Fruit fly (Drosophila melanogaster) whole organism, embryonic: Measurements from ENCODE around the gene mei-P26.
A peak's percentile ranks its signal among the peaks of the same experiment; 100 is the strongest.

Experiments used
- Antp ChIP-seq: fragments of 200-800 bp; sonication (Bioruptor generic); optimal IDR thresholded peaks from 3 replicates; lab custom pipeline; 2016; ENCODE audit warnings: missing biosample characterization, missing genetic modification characterization
- B-H2 ChIP-seq: fragments of 200-800 bp; sonication (Bioruptor generic); optimal IDR thresholded peaks from 2 replicates; lab custom pipeline; 2018; ENCODE audit warnings: missing biosample characterization, mild to moderate bottlenecking, missing genetic modification characterization
- CG10366 ChIP-seq: fragments of 200-800 bp; sonication (Bioruptor generic); IDR thresholded peaks from 2 replicates; pipeline ENCODE4 v1.3.6; 2022; ENCODE audit warnings: missing biosample characterization, missing genetic modification characterization
- CG10462 ChIP-seq: fragments of 200-800 bp; sonication (Bioruptor generic); optimal IDR thresholded peaks from 2 replicates; lab custom pipeline; 2016; ENCODE audit warnings: missing biosample characterization, missing genetic modification characterization
- CG10654 ChIP-seq: fragments of 200-800 bp; sonication (Bioruptor generic); optimal IDR thresholded peaks from 2 replicates; lab custom pipeline; 2016; ENCODE audit warnings: missing biosample characterization, missing genetic modification characterization
- CG10979 ChIP-seq: fragments of 200-800 bp; sonication (Bioruptor generic); optimal IDR thresholded peaks from 2 replicates; lab custom pipeline; 2018; ENCODE audit warnings: missing biosample characterization, mild to moderate bottlenecking, missing genetic modification characterization, moderate library complexity
- CG11093 ChIP-seq: fragments of 200-800 bp; sonication (Bioruptor generic); IDR thresholded peaks from 3 replicates; pipeline ENCODE4 v1.3.6; 2022; ENCODE audit warnings: missing biosample characterization, missing genetic modification characterization
- CG11560 ChIP-seq: fragments of 200-800 bp; sonication (Bioruptor generic); IDR thresholded peaks from 3 replicates; pipeline ENCODE4 v1.3.6; 2022; ENCODE audit warnings: missing biosample characterization, missing genetic modification characterization
- CG12071 ChIP-seq: fragments of 200-800 bp; sonication (Bioruptor generic); optimal IDR thresholded peaks from 3 replicates; lab custom pipeline; 2018; ENCODE audit warnings: missing biosample characterization, mild to moderate bottlenecking, missing genetic modification characterization
- CG12391 ChIP-seq: fragments of 200-800 bp; sonication (Bioruptor generic); optimal IDR thresholded peaks from 3 replicates; lab custom pipeline; 2018; ENCODE audit warnings: missing biosample characterization, mild to moderate bottlenecking, missing genetic modification characterization, moderate library complexity
- CG14667 ChIP-seq: fragments of 200-800 bp; sonication (Bioruptor generic); IDR thresholded peaks from 2 replicates; pipeline ENCODE4 v1.3.6; 2022; ENCODE audit warnings: missing biosample characterization, missing genetic modification characterization
- CG15514 ChIP-seq: fragments of 200-800 bp; sonication (Bioruptor generic); optimal IDR thresholded peaks from 3 replicates; lab custom pipeline; 2017; ENCODE audit warnings: missing biosample characterization, missing genetic modification characterization, mild to moderate bottlenecking, moderate library complexity, missing genetic modification reagents
- CG17361 ChIP-seq: fragments of 200-800 bp; sonication (Bioruptor generic); IDR thresholded peaks from 3 replicates; pipeline ENCODE4 v1.3.6; 2022; ENCODE audit warnings: missing biosample characterization, missing genetic modification characterization
- CG1832 ChIP-seq: fragments of 200-800 bp; sonication (Bioruptor generic); optimal IDR thresholded peaks from 2 replicates; lab custom pipeline; 2017; ENCODE audit warnings: missing biosample characterization, mild to moderate bottlenecking, missing genetic modification characterization, inconsistent platforms
- CG2712 ChIP-seq: fragments of 200-800 bp; optimal IDR thresholded peaks from 3 replicates; lab custom pipeline; 2019; ENCODE audit warnings: missing biosample characterization, mild to moderate bottlenecking, missing genetic modification characterization, moderate library complexity
- CG30431 ChIP-seq: fragments of 200-800 bp; sonication (Bioruptor generic); optimal IDR thresholded peaks from 2 replicates; lab custom pipeline; 2017; ENCODE audit warnings: missing biosample characterization, missing genetic modification characterization
- CG31441 ChIP-seq: fragments of 200-800 bp; sonication (Bioruptor generic); IDR thresholded peaks from 2 replicates; pipeline ENCODE4 v1.3.6; 2022; ENCODE audit warnings: missing biosample characterization, missing genetic modification characterization
- CG3407 ChIP-seq: fragments of 200-800 bp; sonication (Bioruptor generic); optimal IDR thresholded peaks from 2 replicates; lab custom pipeline; 2018; ENCODE audit warnings: missing biosample characterization, mild to moderate bottlenecking, missing genetic modification characterization
- CG34422 ChIP-seq: fragments of 200-800 bp; sonication (Bioruptor generic); IDR thresholded peaks from 3 replicates; pipeline ENCODE4 v1.3.6; 2022; ENCODE audit warnings: missing biosample characterization, missing genetic modification characterization
- CG6272 ChIP-seq: fragments of 200-800 bp; sonication (Bioruptor generic); IDR thresholded peaks from 2 replicates; pipeline ENCODE4 v1.3.6; 2022; ENCODE audit warnings: missing biosample characterization, missing genetic modification characterization
- CG6689 ChIP-seq: fragments of 200-800 bp; sonication (Bioruptor generic); IDR thresholded peaks from 2 replicates; pipeline ENCODE4 v1.3.6; 2022; ENCODE audit warnings: missing biosample characterization, missing genetic modification characterization
- CG6765 ChIP-seq: fragments of 200-800 bp; sonication (Bioruptor generic); optimal IDR thresholded peaks from 3 replicates; lab custom pipeline; 2017; ENCODE audit warnings: missing biosample characterization, mild to moderate bottlenecking, missing genetic modification characterization
- CG6813 ChIP-seq: fragments of 200-800 bp; sonication (Bioruptor generic); optimal IDR thresholded peaks from 2 replicates; lab custom pipeline; 2017; ENCODE audit warnings: missing biosample characterization, missing genetic modification characterization, mild to moderate bottlenecking, moderate library complexity, missing genetic modification reagents
- CG9727 ChIP-seq: fragments of 200-800 bp; sonication (Bioruptor generic); optimal IDR thresholded peaks from 3 replicates; lab custom pipeline; 2017; ENCODE audit warnings: missing biosample characterization, mild to moderate bottlenecking, missing genetic modification characterization
- Drgx ChIP-seq: fragments of 200-800 bp; sonication (Bioruptor generic); IDR thresholded peaks from 2 replicates; pipeline ENCODE4 v1.3.6; 2022; ENCODE audit warnings: missing biosample characterization, missing genetic modification characterization
- Gug ChIP-seq: fragments of 200-800 bp; sonication (Bioruptor generic); IDR thresholded peaks from 4 replicates; pipeline ENCODE4 v1.3.6; 2022; ENCODE audit warnings: missing biosample characterization, missing genetic modification characterization
- HLH3B ChIP-seq: fragments of 200-800 bp; sonication (Bioruptor generic); IDR thresholded peaks from 2 replicates; pipeline ENCODE4 v1.3.6; 2022; ENCODE audit warnings: missing biosample characterization, missing genetic modification characterization
- Lhr ChIP-seq: fragments of 200-800 bp; sonication (Bioruptor generic); optimal IDR thresholded peaks from 3 replicates; lab custom pipeline; 2017; ENCODE audit warnings: mild to moderate bottlenecking, missing biosample characterization, missing genetic modification reagents, missing genetic modification characterization
- Lim3 ChIP-seq: fragments of 200-800 bp; sonication (Bioruptor generic); IDR thresholded peaks from 2 replicates; pipeline ENCODE4 v1.3.6; 2022; ENCODE audit warnings: missing biosample characterization, missing genetic modification characterization
- Med ChIP-seq: fragments of 200-800 bp; sonication (Bioruptor generic); peaks from one replicate; lab custom pipeline; 2016; ENCODE audit warnings: missing biosample characterization, missing genetic modification characterization, mild to moderate bottlenecking, inconsistent platforms, moderate library complexity
- Mrtf ChIP-seq: fragments of 200-800 bp; sonication (Bioruptor generic); IDR thresholded peaks from 3 replicates; pipeline ENCODE4 v1.3.6; 2022; ENCODE audit warnings: missing biosample characterization, missing genetic modification characterization
- NC2β ChIP-seq: fragments of 200-800 bp; sonication (Bioruptor generic); optimal IDR thresholded peaks from 2 replicates; lab custom pipeline; 2016; ENCODE audit warnings: missing biosample characterization, missing genetic modification characterization
- Sox102F ChIP-seq: fragments of 200-800 bp; sonication (Bioruptor generic); optimal IDR thresholded peaks from 2 replicates; lab custom pipeline; 2018; ENCODE audit warnings: missing biosample characterization, mild to moderate bottlenecking, missing genetic modification characterization, moderate library complexity
- Sry-δ ChIP-seq: fragments of 200-800 bp; sonication (Bioruptor generic); optimal IDR thresholded peaks from 2 replicates; lab custom pipeline; 2016; ENCODE audit warnings: missing biosample characterization, missing genetic modification characterization
- Xbp1 ChIP-seq: fragments of 200-800 bp; sonication (Bioruptor generic); optimal IDR thresholded peaks from 3 replicates; lab custom pipeline; 2016; ENCODE audit warnings: missing biosample characterization, mild to moderate bottlenecking, missing genetic modification characterization
- ara ChIP-seq: fragments of 200-800 bp; sonication (Bioruptor generic); IDR thresholded peaks from 2 replicates; pipeline ENCODE4 v1.3.6; 2022; ENCODE audit warnings: missing biosample characterization, missing genetic modification characterization
- btn ChIP-seq: fragments of 200-800 bp; sonication (Bioruptor generic); optimal IDR thresholded peaks from 2 replicates; lab custom pipeline; 2016; ENCODE audit warnings: missing biosample characterization, missing genetic modification characterization
- cg ChIP-seq: fragments of 200-800 bp; sonication (Bioruptor generic); optimal IDR thresholded peaks from 3 replicates; lab custom pipeline; 2019; ENCODE audit warnings: missing biosample characterization, mild to moderate bottlenecking, missing genetic modification characterization, moderate library complexity
- fd96Cb ChIP-seq: fragments of 200-800 bp; sonication (Bioruptor generic); optimal IDR thresholded peaks from 2 replicates; lab custom pipeline; 2018; ENCODE audit warnings: missing biosample characterization, mild to moderate bottlenecking, missing genetic modification characterization, moderate library complexity
- gem ChIP-seq: fragments of 200-800 bp; sonication (Bioruptor generic); optimal IDR thresholded peaks from 2 replicates; lab custom pipeline; 2019; ENCODE audit warnings: missing biosample characterization, mild to moderate bottlenecking, missing genetic modification characterization, moderate library complexity
- grau ChIP-seq: fragments of 200-800 bp; optimal IDR thresholded peaks from 3 replicates; lab custom pipeline; 2019; ENCODE audit warnings: missing biosample characterization, mild to moderate bottlenecking, missing genetic modification characterization, moderate library complexity
- ham ChIP-seq: fragments of 200-800 bp; sonication (Bioruptor generic); IDR thresholded peaks from 2 replicates; pipeline ENCODE4 v1.3.6; 2022; ENCODE audit warnings: missing biosample characterization, missing genetic modification characterization
- lbe ChIP-seq: fragments of 200-800 bp; sonication (Bioruptor generic); optimal IDR thresholded peaks from 2 replicates; lab custom pipeline; 2016; ENCODE audit warnings: missing biosample characterization, mild to moderate bottlenecking, missing genetic modification characterization
- nom ChIP-seq: fragments of 200-800 bp; sonication (Bioruptor generic); optimal IDR thresholded peaks from 2 replicates; lab custom pipeline; 2017; ENCODE audit warnings: missing biosample characterization, missing genetic modification characterization, mild to moderate bottlenecking, moderate library complexity, missing genetic modification reagents
- phol ChIP-seq: fragments of 200-800 bp; sonication (Bioruptor generic); optimal IDR thresholded peaks from 3 replicates; lab custom pipeline; 2018; ENCODE audit warnings: missing biosample characterization, mild to moderate bottlenecking, missing genetic modification characterization, moderate library complexity
- pnt ChIP-seq: fragments of 200-800 bp; sonication (Bioruptor generic); optimal IDR thresholded peaks from 3 replicates; lab custom pipeline; 2016; ENCODE audit warnings: missing biosample characterization, missing genetic modification characterization
- sima ChIP-seq: fragments of 200-800 bp; sonication (Bioruptor generic); optimal IDR thresholded peaks from 2 replicates; lab custom pipeline; 2016; ENCODE audit warnings: missing biosample characterization, missing genetic modification characterization
- zen ChIP-seq: fragments of 200-800 bp; sonication (Bioruptor generic); optimal IDR thresholded peaks from 3 replicates; lab custom pipeline; 2018; ENCODE audit warnings: missing biosample characterization, mild to moderate bottlenecking, missing genetic modification characterization, moderate library complexity
- zfh2 ChIP-seq: fragments of 200-800 bp; sonication (Bioruptor generic); optimal IDR thresholded peaks from 2 replicates; lab custom pipeline; 2016; ENCODE audit warnings: missing biosample characterization, missing genetic modification characterization

The mei-P26 gene

dm6 chrX:9216572-9216971 lies 53.5 kb downstream of the mei-P26 start, which contains the start of gene CG15369:
CG15369 (plus strand) TSS chrX:9216872.
- TF ChIP-seq NC2β (GFP tag; lab: Kevin White, UChicago) (no peak), sima (GFP tag; lab: Kevin White, UChicago) (no peak), CG10366 (no peak), CG11560 (tag; lab: Robert Waterston, UW) (no peak), lbe (GFP tag; lab: Kevin White, UChicago) (no peak), CG6813 (GFP tag; lab: Kevin White, UChicago) (no peak), fd96Cb (tag; lab: Kevin White, UChicago) (no peak), CG12071 (GFP tag; lab: Kevin White, UChicago) (no peak), CG10654 (GFP tag; lab: Kevin White, UChicago) (no peak), CG6689 (GFP tag; lab: Robert Waterston, UW) (no peak), CG1832 (GFP tag; lab: Kevin White, UChicago) (no peak)

DNA sequence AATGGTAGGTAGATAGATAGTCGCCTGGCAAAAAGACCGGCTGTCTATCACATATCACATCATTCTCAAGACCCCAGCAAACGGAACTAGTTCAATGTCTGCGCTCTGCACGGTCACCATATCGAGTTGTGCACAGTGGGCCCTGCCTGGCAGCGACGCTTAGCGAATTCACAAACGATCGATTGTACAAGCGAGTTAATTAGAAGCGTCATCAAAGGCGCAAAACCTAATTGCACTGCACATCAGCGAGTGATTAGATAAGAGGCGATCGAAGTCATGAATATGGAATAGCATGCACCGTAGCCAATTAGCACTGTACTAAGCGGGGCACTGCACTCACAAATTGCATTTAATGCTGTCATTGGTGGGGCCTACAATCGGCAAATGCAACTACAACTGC lies 57.4 kb downstream of the mei-P26 start:
- TF ChIP-seq CG9727 (GFP tag; lab: Kevin White, UChicago), result no peak
- TF ChIP-seq Sox102F (GFP tag; lab: Kevin White, UChicago), result peak; percentile 45
- TF ChIP-seq Xbp1 (GFP tag; lab: Kevin White, UChicago), result no peak
- peak; percentile 80 for TF ChIP-seq grau (tag; lab: Kevin White, UChicago)
- TF ChIP-seq CG6765 (GFP tag; lab: Kevin White, UChicago), result no peak
- 0 out of 3 replicates have a peak, but pooled peaks have one; percentile 14 for TF ChIP-seq CG17361
- TF ChIP-seq CG3407 (GFP tag; lab: Kevin White, UChicago), result no peak
- no peak for TF ChIP-seq CG10462 (GFP tag; lab: Kevin White, UChicago)
- no peak for TF ChIP-seq CG30431 (GFP tag; lab: Kevin White, UChicago)
- TF ChIP-seq pnt (GFP tag; lab: Kevin White, UChicago), result peak; percentile 15
- peak; percentile 90 for TF ChIP-seq CG15514
- no peak for TF ChIP-seq zfh2 (GFP tag; lab: Kevin White, UChicago)
- TF ChIP-seq nom, result no peak
- peak; percentile 16; the same call in 1 of the 2 replicates for TF ChIP-seq CG31441 (GFP tag; lab: Robert Waterston, UW)
- TF ChIP-seq zen, result peak; percentile 10
- peak; percentile 55; the same call in 1 of the 2 replicates for TF ChIP-seq ara (GFP tag; lab: Robert Waterston, UW)
- TF ChIP-seq Mrtf (GFP tag; lab: Robert Waterston, UW), result 0 out of 3 replicates have a peak, but pooled peaks have one; percentile 23
- peak; percentile 32 for TF ChIP-seq CG2712 (tag; lab: Kevin White, UChicago)
- peak; percentile 35 for TF ChIP-seq fd96Cb (tag; lab: Kevin White, UChicago)
- TF ChIP-seq Sry-δ (GFP tag; lab: Kevin White, UChicago), result no peak
- TF ChIP-seq HLH3B (GFP tag; lab: Robert Waterston, UW), result no peak
- TF ChIP-seq Lhr (GFP tag; lab: Kevin White, UChicago), result no peak
- peak; percentile 41; the same call in 1 of the 3 replicates for TF ChIP-seq CG11093
- peak; percentile 34 for TF ChIP-seq gem
- 0 out of 2 replicates have a peak, but pooled peaks have one; percentile 27 for TF ChIP-seq CG6272 (GFP tag; lab: Robert Waterston, UW)
- TF ChIP-seq Antp (GFP tag; lab: Kevin White, UChicago), result peak; percentile 32
- TF ChIP-seq CG14667 (GFP tag; lab: Robert Waterston, UW), result 0 out of 2 replicates have a peak, but pooled peaks have one; percentile 20
- TF ChIP-seq Gug (GFP tag; lab: Robert Waterston, UW), result peak; percentile 54; the same call in 2 of the 4 replicates
- TF ChIP-seq phol (tag; lab: Kevin White, UChicago), result peak; percentile 23
- peak; percentile 15 for TF ChIP-seq CG12391 (tag; lab: Kevin White, UChicago)
- TF ChIP-seq ham (GFP tag; lab: Robert Waterston, UW), result no peak
- TF ChIP-seq Lim3 (GFP tag; lab: Robert Waterston, UW), result no peak
- TF ChIP-seq btn, result peak; percentile 14
- no peak for TF ChIP-seq cg (GFP tag; lab: Kevin White, UChicago)
- peak; percentile 33; the same call in 1 of the 3 replicates for TF ChIP-seq CG34422 (GFP tag; lab: Robert Waterston, UW)
- no peak for TF ChIP-seq B-H2 (GFP tag; lab: Kevin White, UChicago)
- peak; percentile 36 for TF ChIP-seq CG10979 (tag; lab: Kevin White, UChicago)
- TF ChIP-seq Med (GFP tag; lab: Kevin White, UChicago), result peak; percentile 81
- no peak for TF ChIP-seq CG12071 (GFP tag; lab: Kevin White, UChicago)
- TF ChIP-seq Drgx (GFP tag; lab: Robert Waterston, UW), result peak; percentile 62
